Fruit fly (Drosophila melanogaster) whole organism: ENCODE measurements around the gene mRpL51.

ENCODE experiments used
- EcR ChIP-seq, 2 experiments: fragments of >200 bp; optimal IDR thresholded peaks; 2 replicates each; lab custom pipeline; 2017; ENCODE audit warnings: missing biosample characterization in 2 of 2, missing genetic modification characterization in 2 of 2, missing genetic modification reagents in 2 of 2
- pan ChIP-seq: fragments of >200 bp; optimal IDR thresholded peaks from 2 replicates; lab custom pipeline; 2017
- psq ChIP-seq: fragments of >200 bp; optimal IDR thresholded peaks from 2 replicates; lab custom pipeline; 2017

DNA sequence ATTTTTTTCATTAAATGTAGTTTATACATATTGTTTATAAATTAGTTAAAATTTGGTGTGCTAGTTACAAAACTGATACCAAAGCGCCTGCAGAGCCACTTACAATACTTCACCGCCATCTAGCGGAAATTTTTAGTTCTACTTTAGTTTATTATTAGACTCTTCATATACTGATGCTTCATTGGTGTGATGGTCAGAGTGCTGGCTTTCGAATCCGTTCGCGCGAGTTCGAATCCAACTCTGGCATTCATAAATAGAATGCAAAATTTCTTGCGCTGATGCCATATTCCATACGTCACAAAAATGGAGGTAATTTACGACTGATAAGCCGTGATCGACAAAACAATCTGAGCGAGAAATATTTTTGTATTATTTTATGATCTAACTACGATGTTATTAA lies 31.6 kb downstream of the mRpL51 start:
- TF ChIP-seq EcR (GFP tag; optimal IDR thresholded peaks at IDR 0.05; lab: Kevin White, UChicago) (no peak), psq (lab: Kevin White, UChicago) (no peak), pan (lab: Kevin White, UChicago) (no peak)
